Fruit fly (Drosophila melanogaster) whole organism, adult: Measurements from ENCODE around the gene Ugt36D1.
A peak's percentile ranks its signal among the peaks of the same experiment; 100 is the strongest.

ENCODE experiments used
- CG11617 ChIP-seq: fragments of 200-800 bp; sonication (Bioruptor generic); optimal IDR thresholded peaks from 2 replicates; lab custom pipeline; 2017; ENCODE audit warnings: mild to moderate bottlenecking, missing biosample characterization, missing genetic modification reagents, missing genetic modification characterization
- CG12768 ChIP-seq: fragments of 200-800 bp; sonication (Bioruptor generic); optimal IDR thresholded peaks from 2 replicates; lab custom pipeline; 2017; ENCODE audit warnings: missing biosample characterization, missing genetic modification characterization, mild to moderate bottlenecking, moderate library complexity, missing genetic modification reagents
- CG14711 ChIP-seq: fragments of 200-800 bp; sonication (Bioruptor generic); optimal IDR thresholded peaks from 2 replicates; lab custom pipeline; 2018; ENCODE audit warnings: missing biosample characterization, mild to moderate bottlenecking, missing genetic modification characterization, moderate library complexity
- CG1620 ChIP-seq: fragments of 200-800 bp; sonication (Bioruptor generic); optimal IDR thresholded peaks from 2 replicates; lab custom pipeline; 2016; ENCODE audit warnings: missing biosample characterization, missing genetic modification characterization
- CG33017 ChIP-seq: fragments of 200-800 bp; sonication (Bioruptor generic); optimal IDR thresholded peaks from 2 replicates; lab custom pipeline; 2018; ENCODE audit warnings: missing biosample characterization, mild to moderate bottlenecking, missing genetic modification characterization, moderate library complexity
- CG5204 ChIP-seq: fragments of 200-800 bp; sonication (Bioruptor generic); optimal IDR thresholded peaks from 2 replicates; lab custom pipeline; 2016; ENCODE audit warnings: missing biosample characterization, missing genetic modification characterization
- CG7045 ChIP-seq: fragments of 200-800 bp; sonication (Bioruptor generic); optimal IDR thresholded peaks from 2 replicates; lab custom pipeline; 2017; ENCODE audit warnings: missing biosample characterization, mild to moderate bottlenecking, missing genetic modification characterization
- CG7101 ChIP-seq: fragments of 200-800 bp; sonication (Bioruptor generic); optimal IDR thresholded peaks from 2 replicates; lab custom pipeline; 2018; ENCODE audit warnings: missing biosample characterization, mild to moderate bottlenecking, missing genetic modification characterization, moderate library complexity
- Clk ChIP-seq: fragments of 200-800 bp; sonication (Bioruptor generic); optimal IDR thresholded peaks from 2 replicates; lab custom pipeline; 2017; ENCODE audit warnings: missing biosample characterization, missing genetic modification characterization
- Crg-1 ChIP-seq: fragments of 200-800 bp; sonication (Bioruptor generic); optimal IDR thresholded peaks from 2 replicates; lab custom pipeline; 2016; ENCODE audit warnings: missing biosample characterization, missing genetic modification characterization
- Hr96 ChIP-seq: fragments of 200-800 bp; sonication (Bioruptor generic); optimal IDR thresholded peaks from 2 replicates; lab custom pipeline; 2016; ENCODE audit warnings: missing biosample characterization, missing genetic modification characterization
- Mnt ChIP-seq: fragments of 200-800 bp; sonication (Bioruptor generic); optimal IDR thresholded peaks from 2 replicates; lab custom pipeline; 2016; ENCODE audit warnings: missing biosample characterization, mild to moderate bottlenecking, missing genetic modification characterization
- bab1 ChIP-seq: fragments of 200-800 bp; sonication (Bioruptor generic); optimal IDR thresholded peaks from 3 replicates; lab custom pipeline; 2019; ENCODE audit warnings: missing biosample characterization, mild to moderate bottlenecking, missing genetic modification characterization, moderate library complexity
- cic ChIP-seq: fragments of 200-800 bp; sonication (Bioruptor generic); optimal IDR thresholded peaks from 2 replicates; lab custom pipeline; 2017; ENCODE audit warnings: missing biosample characterization, mild to moderate bottlenecking, missing genetic modification characterization, moderate library complexity
- cnc ChIP-seq, 2 experiments: fragments of >200 bp; optimal IDR thresholded peaks; 2 replicates each; lab custom pipeline; 2017
- kay ChIP-seq: fragments of 200-800 bp; sonication (Bioruptor generic); peaks from one replicate; lab custom pipeline; 2016; ENCODE audit warnings: missing biosample characterization, missing genetic modification characterization, borderline replicate concordance
- ovo ChIP-seq: fragments of 200-800 bp; sonication (Bioruptor generic); optimal IDR thresholded peaks from 2 replicates; lab custom pipeline; 2016; ENCODE audit warnings: missing biosample characterization, missing genetic modification characterization
- pad ChIP-seq: fragments of 200-800 bp; sonication (Bioruptor generic); optimal IDR thresholded peaks from 3 replicates; lab custom pipeline; 2017; ENCODE audit warnings: missing biosample characterization, missing genetic modification characterization, mild to moderate bottlenecking, moderate library complexity, missing genetic modification reagents
- tj ChIP-seq: fragments of 200-800 bp; sonication (Bioruptor generic); optimal IDR thresholded peaks from 3 replicates; lab custom pipeline; 2017; ENCODE audit warnings: missing biosample characterization, mild to moderate bottlenecking, missing genetic modification characterization, moderate library complexity
- toe ChIP-seq: fragments of 200-800 bp; sonication (Bioruptor generic); optimal IDR thresholded peaks from 2 replicates; lab custom pipeline; 2016; ENCODE audit warnings: missing biosample characterization, missing genetic modification characterization

Gene Ugt36D1

dm6 chr2L:18793243-18793642, 30.1 kb upstream of the Ugt36D1 start:
- TF ChIP-seq Crg-1 (GFP tag; lab: Kevin White, UChicago) (no peak), Mnt (GFP tag; lab: Kevin White, UChicago) (no peak), cic (GFP tag; lab: Kevin White, UChicago) (no peak), CG7101 (tag; lab: Kevin White, UChicago) (no peak), Clk (no peak), toe (GFP tag; lab: Kevin White, UChicago) (no peak)

dm6 chr2L:18795917-18796402, 27.4 kb upstream of the Ugt36D1 start:
- TF ChIP-seq CG33017 (tag; lab: Kevin White, UChicago) (no peak), pad (GFP tag; lab: Kevin White, UChicago) (peak; percentile 55)

- no peak for TF ChIP-seq CG12768
Measured at dm6 chr2L:18796446-18796845, 26.9 kb upstream of the Ugt36D1 start.

dm6 chr2L:18801704-18802103, 21.6 kb upstream of the Ugt36D1 start:
- TF ChIP-seq tj (GFP tag; lab: Kevin White, UChicago) (no peak), Mnt (GFP tag; lab: Kevin White, UChicago) (no peak), Crg-1 (GFP tag; lab: Kevin White, UChicago) (no peak), Clk (no peak), cnc (optimal IDR thresholded peaks at IDR 0.05; lab: Kevin White, UChicago) (no peak), CG5204 (GFP tag; lab: Kevin White, UChicago) (no peak), CG7101 (tag; lab: Kevin White, UChicago) (no peak), CG7045 (no peak), kay (no peak), CG14711 (tag; lab: Kevin White, UChicago) (no peak), CG12768 (no peak), cic (GFP tag; lab: Kevin White, UChicago) (no peak)

- no peak for TF ChIP-seq Crg-1 (GFP tag; lab: Kevin White, UChicago)
- TF ChIP-seq cnc (optimal IDR thresholded peaks at IDR 0.05; lab: Kevin White, UChicago) = no peak
- TF ChIP-seq toe (GFP tag; lab: Kevin White, UChicago) = no peak
- TF ChIP-seq tj (GFP tag; lab: Kevin White, UChicago) = no peak
- no peak for TF ChIP-seq Hr96
- no peak for TF ChIP-seq kay
- TF ChIP-seq Clk = no peak
- no peak for TF ChIP-seq CG7045
- TF ChIP-seq cic (GFP tag; lab: Kevin White, UChicago) = no peak
- TF ChIP-seq CG1620 (GFP tag; lab: Kevin White, UChicago) = no peak
- no peak for TF ChIP-seq pad (GFP tag; lab: Kevin White, UChicago)
- TF ChIP-seq CG33017 (tag; lab: Kevin White, UChicago) = no peak
- no peak for TF ChIP-seq Mnt (GFP tag; lab: Kevin White, UChicago)
- no peak for TF ChIP-seq CG11617
- TF ChIP-seq bab1 (GFP tag; lab: Kevin White, UChicago) = no peak
- TF ChIP-seq CG7101 (tag; lab: Kevin White, UChicago) = no peak
Measured at dm6 chr2L:18805247-18805636, 18.1 kb upstream of the Ugt36D1 start, which contains the start of gene CG43814. TSS of gene CG43814 (minus strand) at chr2L:18805347.

- no peak for TF ChIP-seq CG12768
- TF ChIP-seq kay = no peak
- no peak for TF ChIP-seq Clk
- TF ChIP-seq CG11617 = no peak
- TF ChIP-seq cnc (optimal IDR thresholded peaks at IDR 0.05; lab: Kevin White, UChicago) = no peak
- TF ChIP-seq CG5204 (GFP tag; lab: Kevin White, UChicago) = no peak
- no peak for TF ChIP-seq cic (GFP tag; lab: Kevin White, UChicago)
- TF ChIP-seq ovo (GFP tag; lab: Kevin White, UChicago) = no peak
- no peak for TF ChIP-seq CG14711 (tag; lab: Kevin White, UChicago)
- TF ChIP-seq CG33017 (tag; lab: Kevin White, UChicago) = no peak
- TF ChIP-seq CG7101 (tag; lab: Kevin White, UChicago) = no peak
- no peak for TF ChIP-seq Crg-1 (GFP tag; lab: Kevin White, UChicago)
- TF ChIP-seq Hr96 = no peak
- TF ChIP-seq pad (GFP tag; lab: Kevin White, UChicago) = no peak
- no peak for TF ChIP-seq CG1620 (GFP tag; lab: Kevin White, UChicago)
- TF ChIP-seq toe (GFP tag; lab: Kevin White, UChicago) = no peak
Measured at dm6 chr2L:18805637-18806403, 17.5 kb upstream of the Ugt36D1 start.

dm6 chr2L:18808754-18809329, 14.5 kb upstream of the Ugt36D1 start:
- TF ChIP-seq toe (GFP tag; lab: Kevin White, UChicago) (no peak), CG5204 (GFP tag; lab: Kevin White, UChicago) (no peak), cnc (optimal IDR thresholded peaks at IDR 0.05; lab: Kevin White, UChicago) (no peak), pad (GFP tag; lab: Kevin White, UChicago) (no peak), CG14711 (tag; lab: Kevin White, UChicago) (no peak), Clk (no peak), Hr96 (no peak), ovo (GFP tag; lab: Kevin White, UChicago) (no peak), kay (no peak), Crg-1 (GFP tag; lab: Kevin White, UChicago) (no peak), CG33017 (tag; lab: Kevin White, UChicago) (no peak), CG1620 (GFP tag; lab: Kevin White, UChicago) (no peak), cic (GFP tag; lab: Kevin White, UChicago) (no peak), CG12768 (no peak)
